Worm (Caenorhabditis elegans) whole organism, mixed stage, embryonic: ENCODE measurements around the gene gcy-36.

Source experiments
- elt-3 ChIP-seq: fragments of 150-350 bp; optimal IDR thresholded peaks from 2 replicates; lab custom pipeline; 2014; ENCODE audit warnings: missing biosample characterization, missing genetic modification characterization
- hlh-1 ChIP-seq: fragments of 150-350 bp; optimal IDR thresholded peaks from 2 replicates; lab custom pipeline; 2014; ENCODE audit warnings: missing biosample characterization, missing genetic modification reagents, missing genetic modification characterization
- lin-13 ChIP-seq: fragments of 150-350 bp; optimal IDR thresholded peaks from 2 replicates; lab custom pipeline; 2014; ENCODE audit warnings: missing biosample characterization, missing genetic modification characterization
- lsy-2 ChIP-seq: fragments of 150-350 bp; optimal IDR thresholded peaks from 2 replicates; lab custom pipeline; 2014; ENCODE audit warnings: missing biosample characterization, missing genetic modification characterization
- mab-5 ChIP-seq: fragments of 150-350 bp; optimal IDR thresholded peaks from 2 replicates; lab custom pipeline; 2014; ENCODE audit warnings: missing biosample characterization, missing genetic modification characterization
- nhr-12 ChIP-seq: fragments of 150-350 bp; optimal IDR thresholded peaks from 2 replicates; lab custom pipeline; 2014; ENCODE audit warnings: missing biosample characterization, missing genetic modification characterization
- nhr-2 ChIP-seq: fragments of 150-350 bp; optimal IDR thresholded peaks from 2 replicates; lab custom pipeline; 2014; ENCODE audit warnings: missing biosample characterization, missing genetic modification characterization
- nhr-237 ChIP-seq: fragments of 150-350 bp; optimal IDR thresholded peaks from 2 replicates; lab custom pipeline; 2014; ENCODE audit warnings: missing biosample characterization, missing genetic modification characterization
- nhr-28 ChIP-seq: fragments of 150-350 bp; optimal IDR thresholded peaks from 2 replicates; lab custom pipeline; 2014; ENCODE audit warnings: missing biosample characterization, missing genetic modification characterization
- snpc-4 ChIP-seq: fragments of 150-350 bp; optimal IDR thresholded peaks from 2 replicates; lab custom pipeline; 2014; ENCODE audit warnings: missing biosample characterization, missing genetic modification characterization
- tbx-8 ChIP-seq: fragments of 200-800 bp; sonication (Bioruptor generic); optimal IDR thresholded peaks from 2 replicates; lab custom pipeline; 2018; ENCODE audit warnings: mild to moderate bottlenecking, missing genetic modification characterization, moderate library complexity, missing compliant biosample characterization

DNA sequence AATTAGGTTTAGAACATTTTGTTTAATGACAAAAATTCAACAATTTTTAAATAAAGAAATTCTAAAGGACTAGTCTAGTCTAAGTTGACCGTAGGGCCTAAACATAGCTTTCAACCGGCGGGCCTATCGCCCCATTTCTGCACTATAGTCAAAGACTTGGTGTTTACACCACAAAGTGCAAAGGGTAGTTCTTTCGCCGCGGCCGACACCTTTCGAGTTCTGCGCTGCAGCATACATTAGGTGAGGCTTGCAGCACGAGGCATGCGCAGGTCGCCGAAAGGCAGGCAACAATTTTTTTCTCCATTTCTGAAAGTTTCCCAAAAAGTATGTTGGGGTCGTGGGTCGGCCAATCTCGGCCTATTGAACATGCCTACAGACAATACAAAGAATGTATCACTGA lies 49.7 kb downstream of the gcy-36 start:
- TF ChIP-seq lsy-2 (tag; lab: Kevin White, UChicago) (no peak), lin-13 (tag; lab: Kevin White, UChicago) (no peak), tbx-8 (GFP tag; lab: Kevin White, UChicago) (no peak), nhr-28 (no peak), mab-5 (no peak), hlh-1 (tag; lab: Kevin White, UChicago) (no peak), elt-3 (tag; lab: Kevin White, UChicago) (no peak), snpc-4 (tag; lab: Kevin White, UChicago) (no peak), nhr-237 (tag; lab: Kevin White, UChicago) (no peak), nhr-2 (tag; lab: Kevin White, UChicago) (no peak), nhr-12 (no peak)
